Worm (Caenorhabditis elegans) whole organism, L4/young adult: ENCODE results near the gene grd-14.

Source experiments
- W03F9.2 ChIP-seq: fragments of 150-350 bp; optimal IDR thresholded peaks from 2 replicates; lab custom pipeline; 2014; ENCODE audit warnings: missing biosample characterization, missing genetic modification characterization
- dao-5 ChIP-seq: sonication (generic microtip); optimal IDR thresholded peaks from 2 replicates; lab custom pipeline; 2016; ENCODE audit warnings: missing genotype, missing genetic modification characterization, moderate library complexity, missing compliant biosample characterization

- TF ChIP-seq dao-5 (tag; lab: Kevin White, UChicago) (no peak), W03F9.2 (tag; lab: Kevin White, UChicago) (no peak)
Observed at ce11 chrX:8521614-8522013, 21.8 kb downstream of the grd-14 start, which contains the start of gene C03G5.14.
